Worm (Caenorhabditis elegans) whole organism, mixed stage, embryonic: Measurements from ENCODE around the gene Y38C1BA.1.

Experiments
- M03D4.4 ChIP-seq: sonication (generic microtip); optimal IDR thresholded peaks from 2 replicates; lab custom pipeline; 2017; ENCODE audit warnings: mild to moderate bottlenecking, missing genetic modification characterization, missing compliant biosample characterization
- blmp-1 ChIP-seq: fragments of 150-350 bp; optimal IDR thresholded peaks from 2 replicates; lab custom pipeline; 2014; ENCODE audit warnings: missing biosample characterization, missing genetic modification characterization
- ceh-39 ChIP-seq: fragments of 150-350 bp; optimal IDR thresholded peaks from 2 replicates; lab custom pipeline; 2014; ENCODE audit warnings: missing biosample characterization, missing genetic modification characterization
- ceh-43 ChIP-seq: fragments of 200-800 bp; sonication (Bioruptor generic); optimal IDR thresholded peaks from 2 replicates; lab custom pipeline; 2018; ENCODE audit warnings: mild to moderate bottlenecking, missing genetic modification characterization, moderate library complexity, missing compliant biosample characterization
- ceh-83 ChIP-seq: fragments of 200-800 bp; sonication (Bioruptor generic); optimal IDR thresholded peaks from 2 replicates; lab custom pipeline; 2018; ENCODE audit warnings: mild to moderate bottlenecking, missing genetic modification characterization, missing compliant biosample characterization
- ces-1 ChIP-seq: fragments of 150-350 bp; optimal IDR thresholded peaks from 2 replicates; lab custom pipeline; 2014; ENCODE audit warnings: missing biosample characterization, missing genetic modification reagents, missing genetic modification characterization
- cnd-1 ChIP-seq: fragments of 200-800 bp; sonication (Bioruptor generic); optimal IDR thresholded peaks from 2 replicates; lab custom pipeline; 2018; ENCODE audit warnings: mild to moderate bottlenecking, missing genetic modification characterization, missing compliant biosample characterization
- drap-1 ChIP-seq: fragments of 200-800 bp; sonication (Bioruptor generic); optimal IDR thresholded peaks from 3 replicates; lab custom pipeline; 2018; ENCODE audit warnings: mild to moderate bottlenecking, missing genetic modification characterization, missing compliant biosample characterization
- elt-1 ChIP-seq: sonication (generic microtip); optimal IDR thresholded peaks from 2 replicates; lab custom pipeline; 2017; ENCODE audit warnings: missing genetic modification characterization, mild to moderate bottlenecking, missing compliant biosample characterization, antibody characterized with exemption, moderate library complexity, borderline replicate concordance; ENCODE audit not compliant: insufficient read depth
- elt-3 ChIP-seq: fragments of 150-350 bp; optimal IDR thresholded peaks from 2 replicates; lab custom pipeline; 2014; ENCODE audit warnings: missing biosample characterization, missing genetic modification characterization
- ham-2 ChIP-seq: fragments of 200-800 bp; sonication (Bioruptor generic); optimal IDR thresholded peaks from 2 replicates; lab custom pipeline; 2018; ENCODE audit warnings: mild to moderate bottlenecking, missing genetic modification characterization, missing compliant biosample characterization
- hlh-1 ChIP-seq: fragments of 150-350 bp; optimal IDR thresholded peaks from 2 replicates; lab custom pipeline; 2014; ENCODE audit warnings: missing biosample characterization, missing genetic modification reagents, missing genetic modification characterization
- lin-13 ChIP-seq: fragments of 150-350 bp; optimal IDR thresholded peaks from 2 replicates; lab custom pipeline; 2014; ENCODE audit warnings: missing biosample characterization, missing genetic modification characterization
- lin-32 ChIP-seq: fragments of 200-800 bp; sonication (Bioruptor generic); optimal IDR thresholded peaks from 2 replicates; lab custom pipeline; 2018; ENCODE audit warnings: mild to moderate bottlenecking, missing genetic modification characterization, missing compliant biosample characterization
- lsy-2 ChIP-seq: fragments of 150-350 bp; optimal IDR thresholded peaks from 2 replicates; lab custom pipeline; 2014; ENCODE audit warnings: missing biosample characterization, missing genetic modification characterization
- mab-5 ChIP-seq: fragments of 150-350 bp; optimal IDR thresholded peaks from 2 replicates; lab custom pipeline; 2014; ENCODE audit warnings: missing biosample characterization, missing genetic modification characterization
- mep-1 ChIP-seq: fragments of 150-350 bp; optimal IDR thresholded peaks from 2 replicates; lab custom pipeline; 2017; ENCODE audit warnings: missing biosample characterization, missing genetic modification reagents, missing genetic modification characterization, inconsistent platforms
- mls-2 ChIP-seq: sonication (generic microtip); optimal IDR thresholded peaks from 2 replicates; lab custom pipeline; 2016; ENCODE audit warnings: mild to moderate bottlenecking, missing genetic modification characterization, moderate library complexity, missing compliant biosample characterization
- nhr-12 ChIP-seq: fragments of 150-350 bp; optimal IDR thresholded peaks from 2 replicates; lab custom pipeline; 2014; ENCODE audit warnings: missing biosample characterization, missing genetic modification characterization
- nhr-2 ChIP-seq: fragments of 150-350 bp; optimal IDR thresholded peaks from 2 replicates; lab custom pipeline; 2014; ENCODE audit warnings: missing biosample characterization, missing genetic modification characterization
- nhr-237 ChIP-seq: fragments of 150-350 bp; optimal IDR thresholded peaks from 2 replicates; lab custom pipeline; 2014; ENCODE audit warnings: missing biosample characterization, missing genetic modification characterization
- nhr-76 ChIP-seq: sonication (generic microtip); optimal IDR thresholded peaks from 2 replicates; lab custom pipeline; 2017; ENCODE audit warnings: missing biosample characterization, missing genetic modification characterization
- pha-4 ChIP-seq: fragments of 150-350 bp; optimal IDR thresholded peaks from 2 replicates; lab custom pipeline; 2018; ENCODE audit warnings: missing biosample characterization, missing genetic modification reagents, missing genetic modification characterization
- sem-2 ChIP-seq: fragments of 200-800 bp; sonication (Bioruptor generic); optimal IDR thresholded peaks from 2 replicates; lab custom pipeline; 2018; ENCODE audit warnings: mild to moderate bottlenecking, missing genetic modification characterization, missing compliant biosample characterization
- snpc-4 ChIP-seq: fragments of 150-350 bp; optimal IDR thresholded peaks from 2 replicates; lab custom pipeline; 2014; ENCODE audit warnings: missing biosample characterization, missing genetic modification characterization
- sptf-1 ChIP-seq: sonication (generic microtip); optimal IDR thresholded peaks from 2 replicates; lab custom pipeline; 2017; ENCODE audit warnings: mild to moderate bottlenecking, missing genetic modification characterization, moderate library complexity, missing compliant biosample characterization
- tbx-8 ChIP-seq: fragments of 200-800 bp; sonication (Bioruptor generic); optimal IDR thresholded peaks from 2 replicates; lab custom pipeline; 2018; ENCODE audit warnings: mild to moderate bottlenecking, missing genetic modification characterization, moderate library complexity, missing compliant biosample characterization
- unc-120 ChIP-seq: sonication (generic microtip); optimal IDR thresholded peaks from 2 replicates; lab custom pipeline; 2017; ENCODE audit warnings: missing genetic modification characterization, missing compliant biosample characterization; ENCODE audit not compliant: poor library complexity, severe bottlenecking
- unc-39 ChIP-seq: fragments of 150-350 bp; optimal IDR thresholded peaks from 2 replicates; lab custom pipeline; 2014; ENCODE audit warnings: missing biosample characterization, missing genetic modification characterization
- unc-62 ChIP-seq: fragments of 150-350 bp; optimal IDR thresholded peaks from 2 replicates; lab custom pipeline; 2014; ENCODE audit warnings: missing biosample characterization, missing genetic modification reagents, missing genetic modification characterization
- zip-8 ChIP-seq: fragments of 150-350 bp; optimal IDR thresholded peaks from 2 replicates; lab custom pipeline; 2014; ENCODE audit warnings: missing biosample characterization, missing genetic modification characterization
- ztf-11 ChIP-seq: fragments of 150-350 bp; optimal IDR thresholded peaks from 2 replicates; lab custom pipeline; 2014; ENCODE audit warnings: missing biosample characterization, missing genetic modification characterization

Y38C1BA.1 gene

ce11 chrIV:1803882-1804281, at the start of gene Y38C1BA.1:
Y38C1BA.1 (minus strand) TSS chrIV:1803982.
- TF ChIP-seq sptf-1 (tag; lab: Kevin White, UChicago) (no peak), ham-2 (GFP tag; lab: Kevin White, UChicago) (no peak), unc-39 (no peak), zip-8 (tag; lab: Kevin White, UChicago) (no peak), nhr-12 (tag; lab: Kevin White, UChicago) (no peak), elt-3 (tag; lab: Kevin White, UChicago) (no peak), lin-13 (tag; lab: Kevin White, UChicago) (no peak), drap-1 (GFP tag; lab: Kevin White, UChicago) (no peak), lin-32 (GFP tag; lab: Kevin White, UChicago) (no peak), snpc-4 (tag; lab: Kevin White, UChicago) (no peak), blmp-1 (no peak), ces-1 (GFP tag; lab: Kevin White, UChicago) (no peak), mls-2 (tag; lab: Kevin White, UChicago) (no peak)

- no peak for TF ChIP-seq elt-1
- TF ChIP-seq unc-62 (GFP tag; lab: Kevin White, UChicago) = no peak
- TF ChIP-seq unc-39 = no peak
- TF ChIP-seq ztf-11 (tag; lab: Kevin White, UChicago) = no peak
- no peak for TF ChIP-seq mab-5
- TF ChIP-seq zip-8 (tag; lab: Kevin White, UChicago) = no peak
- TF ChIP-seq nhr-237 (tag; lab: Kevin White, UChicago) = no peak
- TF ChIP-seq ceh-39 (tag; lab: Kevin White, UChicago) = no peak
- no peak for TF ChIP-seq lsy-2 (tag; lab: Kevin White, UChicago)
- TF ChIP-seq ceh-83 (GFP tag; lab: Kevin White, UChicago) = no peak
- TF ChIP-seq blmp-1 = no peak
- no peak for TF ChIP-seq sptf-1 (tag; lab: Kevin White, UChicago)
Observed at ce11 chrIV:1847912-1848311, 44.1 kb upstream of the Y38C1BA.1 start, which contains the start of gene egl-4. egl-4 (plus strand) TSS chrIV:1848071.

- TF ChIP-seq tbx-8 = no peak
- TF ChIP-seq pha-4 (tag; lab: Kevin White, UChicago) = no peak
- no peak for TF ChIP-seq sem-2 (GFP tag; lab: Kevin White, UChicago)
- TF ChIP-seq ces-1 (GFP tag; lab: Kevin White, UChicago) = peak; percentile 69
Observed at ce11 chrIV:1846451-1846850, 42.7 kb upstream of the Y38C1BA.1 start.

ce11 chrIV:1845061-1845460, 41.3 kb upstream of the Y38C1BA.1 start:
- TF ChIP-seq hlh-1 (tag; lab: Kevin White, UChicago) (no peak), ces-1 (GFP tag; lab: Kevin White, UChicago) (peak; percentile 63), ceh-83 (GFP tag; lab: Kevin White, UChicago) (no peak), elt-1 (no peak), unc-62 (GFP tag; lab: Kevin White, UChicago) (no peak), nhr-12 (tag; lab: Kevin White, UChicago) (no peak), M03D4.4 (tag; lab: Kevin White, UChicago) (peak; percentile 39), ham-2 (GFP tag; lab: Kevin White, UChicago) (no peak), unc-120 (peak; percentile 0), ceh-39 (tag; lab: Kevin White, UChicago) (no peak), lsy-2 (tag; lab: Kevin White, UChicago) (no peak), tbx-8 (no peak), pha-4 (tag; lab: Kevin White, UChicago) (no peak), snpc-4 (tag; lab: Kevin White, UChicago) (no peak), lin-13 (tag; lab: Kevin White, UChicago) (no peak), nhr-76 (tag; lab: Kevin White, UChicago) (no peak), mep-1 (no peak), sptf-1 (tag; lab: Kevin White, UChicago) (no peak), zip-8 (tag; lab: Kevin White, UChicago) (no peak), nhr-2 (tag; lab: Kevin White, UChicago) (no peak), ceh-43 (no peak), drap-1 (GFP tag; lab: Kevin White, UChicago) (no peak), lin-32 (GFP tag; lab: Kevin White, UChicago) (no peak), mls-2 (tag; lab: Kevin White, UChicago) (peak; percentile 29), cnd-1 (tag; lab: Kevin White, UChicago) (no peak)
